Worm (Caenorhabditis elegans) whole organism, L3 larva: ENCODE data around the gene olrn-1.

ENCODE experiments used
- R02D3.7 ChIP-seq: fragments of 150-350 bp; optimal IDR thresholded peaks from 2 replicates; lab custom pipeline; 2014; ENCODE audit warnings: missing biosample characterization, missing genetic modification characterization
- aly-2 ChIP-seq: fragments of 150-350 bp; optimal IDR thresholded peaks from 2 replicates; lab custom pipeline; 2014; ENCODE audit warnings: missing biosample characterization, missing genetic modification characterization
- ama-1 ChIP-seq: fragments of 150-350 bp; optimal IDR thresholded peaks from 2 replicates; lab custom pipeline; 2018
- ceh-16 ChIP-seq: sonication (generic microtip); optimal IDR thresholded peaks from 2 replicates; lab custom pipeline; 2017; ENCODE audit warnings: missing biosample characterization, missing genetic modification characterization
- ceh-28 ChIP-seq: fragments of 150-350 bp; optimal IDR thresholded peaks from 2 replicates; lab custom pipeline; 2014; ENCODE audit warnings: missing biosample characterization, missing genetic modification reagents, missing genetic modification characterization
- ceh-82 ChIP-seq: fragments of 150-350 bp; optimal IDR thresholded peaks from 2 replicates; lab custom pipeline; 2014; ENCODE audit warnings: missing biosample characterization, missing genetic modification characterization
- daf-12 ChIP-seq: fragments of 150-350 bp; optimal IDR thresholded peaks from 2 replicates; lab custom pipeline; 2014; ENCODE audit warnings: missing biosample characterization, missing genetic modification reagents, missing genetic modification characterization
- egl-27 ChIP-seq: sonication (generic microtip); optimal IDR thresholded peaks from 4 replicates; lab custom pipeline; 2017; ENCODE audit warnings: missing biosample characterization, missing genetic modification reagents, missing genetic modification characterization
- egl-5 ChIP-seq: fragments of 150-350 bp; optimal IDR thresholded peaks from 2 replicates; lab custom pipeline; 2017; ENCODE audit warnings: missing biosample characterization, missing genetic modification reagents, missing genetic modification characterization, inconsistent platforms
- elt-1 ChIP-seq: fragments of 150-350 bp; optimal IDR thresholded peaks from 2 replicates; lab custom pipeline; 2014; ENCODE audit warnings: missing biosample characterization, missing genetic modification characterization
- elt-2 ChIP-seq: sonication (generic microtip); optimal IDR thresholded peaks from 2 replicates; lab custom pipeline; 2016; ENCODE audit warnings: missing genetic modification reagents, mild to moderate bottlenecking, missing genetic modification characterization, missing compliant biosample characterization
- elt-3 ChIP-seq, 3 experiments: fragments of 150-350 bp in 1 of 3; sonication (generic microtip) in 2 of 3; optimal IDR thresholded peaks; 2 replicates in 2 of 3; 4 replicates in 1 of 3; lab custom pipeline; 2014 to 2017; ENCODE audit warnings: missing biosample characterization in 3 of 3, missing genetic modification characterization in 3 of 3
- eor-1 ChIP-seq, 2 experiments: fragments of 150-350 bp; optimal IDR thresholded peaks; 2 replicates each; lab custom pipeline; 2014 to 2018; ENCODE audit warnings: missing biosample characterization in 2 of 2, missing genetic modification characterization in 2 of 2
- fkh-10 ChIP-seq: sonication (generic microtip); optimal IDR thresholded peaks from 2 replicates; lab custom pipeline; 2017; ENCODE audit warnings: missing biosample characterization, missing genetic modification reagents, missing genetic modification characterization
- fkh-2 ChIP-seq: fragments of 150-350 bp; optimal IDR thresholded peaks from 2 replicates; lab custom pipeline; 2014; ENCODE audit warnings: missing biosample characterization, missing genetic modification reagents, missing genetic modification characterization
- fos-1 ChIP-seq: fragments of 150-350 bp; optimal IDR thresholded peaks from 2 replicates; lab custom pipeline; 2014; ENCODE audit warnings: missing biosample characterization, missing genetic modification characterization
- hmg-11 ChIP-seq: sonication (generic microtip); optimal IDR thresholded peaks from 2 replicates; lab custom pipeline; 2016; ENCODE audit warnings: missing genetic modification characterization, missing compliant biosample characterization
- jun-1 ChIP-seq: fragments of 150-350 bp; optimal IDR thresholded peaks from 2 replicates; lab custom pipeline; 2014; ENCODE audit warnings: missing biosample characterization, missing genetic modification reagents, missing genetic modification characterization
- lin-15B ChIP-seq: fragments of 150-350 bp; optimal IDR thresholded peaks from 2 replicates; lab custom pipeline; 2014; ENCODE audit warnings: missing biosample characterization, missing genetic modification characterization
- lin-39 ChIP-seq: fragments of 150-350 bp; optimal IDR thresholded peaks from 2 replicates; lab custom pipeline; 2018; ENCODE audit warnings: missing biosample characterization, missing genetic modification reagents, missing genetic modification characterization
- lsy-12 ChIP-seq: sonication (generic microtip); optimal IDR thresholded peaks from 2 replicates; lab custom pipeline; 2016; ENCODE audit warnings: mild to moderate bottlenecking, missing genetic modification characterization, missing compliant biosample characterization
- mdl-1 ChIP-seq: fragments of 150-350 bp; optimal IDR thresholded peaks from 2 replicates; lab custom pipeline; 2014; ENCODE audit warnings: missing biosample characterization, missing genetic modification characterization
- mml-1 ChIP-seq: fragments of 150-350 bp; sonication (generic microtip); optimal IDR thresholded peaks from 3 replicates; lab custom pipeline; 2014; ENCODE audit warnings: missing biosample characterization, missing genetic modification characterization
- nfya-1 ChIP-seq: sonication (generic microtip); optimal IDR thresholded peaks from 2 replicates; lab custom pipeline; 2017; ENCODE audit warnings: missing genetic modification characterization, mild to moderate bottlenecking, missing compliant biosample characterization, antibody characterized with exemption, moderate library complexity; ENCODE audit not compliant: insufficient read depth
- nhr-11 ChIP-seq: fragments of 150-350 bp; optimal IDR thresholded peaks from 2 replicates; lab custom pipeline; 2014; ENCODE audit warnings: missing biosample characterization, missing genetic modification characterization
- nhr-12 ChIP-seq: fragments of 150-350 bp; optimal IDR thresholded peaks from 2 replicates; lab custom pipeline; 2014; ENCODE audit warnings: missing biosample characterization, missing genetic modification characterization
- nhr-23 ChIP-seq: fragments of 150-350 bp; optimal IDR thresholded peaks from 2 replicates; lab custom pipeline; 2014; ENCODE audit warnings: missing biosample characterization, missing genetic modification reagents, missing genetic modification characterization
- nhr-28 ChIP-seq: fragments of 150-350 bp; optimal IDR thresholded peaks from 2 replicates; lab custom pipeline; 2014; ENCODE audit warnings: missing biosample characterization, missing genetic modification characterization
- nhr-43 ChIP-seq: sonication (generic microtip); optimal IDR thresholded peaks from 2 replicates; lab custom pipeline; 2016; ENCODE audit warnings: mild to moderate bottlenecking, missing genetic modification characterization, missing compliant biosample characterization; ENCODE audit not compliant: poor library complexity, severe bottlenecking
- nhr-67 ChIP-seq: fragments of 150-350 bp; optimal IDR thresholded peaks from 2 replicates; lab custom pipeline; 2014; ENCODE audit warnings: missing biosample characterization, missing genetic modification characterization
- nhr-76 ChIP-seq: fragments of 150-350 bp; sonication (generic microtip); optimal IDR thresholded peaks from 5 replicates; lab custom pipeline; 2014; ENCODE audit warnings: missing biosample characterization, missing genetic modification characterization
- nhr-77 ChIP-seq: fragments of 150-350 bp; optimal IDR thresholded peaks from 2 replicates; lab custom pipeline; 2014; ENCODE audit warnings: missing biosample characterization, missing genetic modification characterization
- pha-4 ChIP-seq: fragments of 150-350 bp; optimal IDR thresholded peaks from 2 replicates; lab custom pipeline; 2014; ENCODE audit warnings: missing biosample characterization, missing genetic modification reagents, missing genetic modification characterization
- pqm-1 ChIP-seq: fragments of 150-350 bp; optimal IDR thresholded peaks from 2 replicates; lab custom pipeline; 2017; ENCODE audit warnings: missing biosample characterization, missing genetic modification characterization, inconsistent platforms
- sea-2 ChIP-seq: fragments of 150-350 bp; sonication (generic microtip); optimal IDR thresholded peaks from 4 replicates; lab custom pipeline; 2014; ENCODE audit warnings: missing biosample characterization, missing genetic modification reagents, missing genetic modification characterization
- skn-1 ChIP-seq: fragments of 150-350 bp; optimal IDR thresholded peaks from 2 replicates; lab custom pipeline; 2014; ENCODE audit warnings: missing biosample characterization, missing genetic modification characterization
- snpc-4 ChIP-seq: fragments of 150-350 bp; optimal IDR thresholded peaks from 2 replicates; lab custom pipeline; 2014; ENCODE audit warnings: missing biosample characterization, missing genetic modification characterization
- tbx-2 ChIP-seq: sonication (generic microtip); optimal IDR thresholded peaks from 2 replicates; lab custom pipeline; 2016; ENCODE audit warnings: mild to moderate bottlenecking, missing genetic modification characterization, missing compliant biosample characterization
- unc-39 ChIP-seq: sonication (generic microtip); optimal IDR thresholded peaks from 4 replicates; lab custom pipeline; 2017; ENCODE audit warnings: missing biosample characterization, missing genetic modification characterization
- unc-62 ChIP-seq: fragments of 150-350 bp; sonication (generic microtip); optimal IDR thresholded peaks from 4 replicates; lab custom pipeline; 2014; ENCODE audit warnings: missing biosample characterization, missing genetic modification reagents, missing genetic modification characterization
- zag-1 ChIP-seq: fragments of 150-350 bp; optimal IDR thresholded peaks from 2 replicates; lab custom pipeline; 2014; ENCODE audit warnings: missing biosample characterization, missing genetic modification characterization
- ztf-11 ChIP-seq: fragments of 150-350 bp; optimal IDR thresholded peaks from 2 replicates; lab custom pipeline; 2014; ENCODE audit warnings: missing biosample characterization, missing genetic modification characterization
- ztf-4 ChIP-seq: fragments of 150-350 bp; optimal IDR thresholded peaks from 2 replicates; lab custom pipeline; 2014; ENCODE audit warnings: missing biosample characterization, missing genetic modification characterization

Gene olrn-1

ce11 chrX:15492759-15493158 is 44.7 kb upstream of the olrn-1 start (continued):
- TF ChIP-seq ztf-4 (tag; lab: Kevin White, UChicago) = no peak
- TF ChIP-seq, all 47 proteins: peak for 22

ce11 chrX:15493322-15493721 is 44.1 kb upstream of the olrn-1 start, which contains the start of gene gob-1:
gob-1 (plus strand) TSS chrX:15493602.
- TF ChIP-seq pha-4 (tag; lab: Kevin White, UChicago) = no peak
- no peak for TF ChIP-seq lin-15B (tag; lab: Kevin White, UChicago)
- TF ChIP-seq aly-2 (tag; lab: Kevin White, UChicago) = no peak
- no peak for TF ChIP-seq lin-39 (tag; lab: Kevin White, UChicago)
- TF ChIP-seq skn-1 (tag; lab: Kevin White, UChicago) = no peak
- TF ChIP-seq mdl-1 (tag; lab: Kevin White, UChicago) = no peak
- no peak for TF ChIP-seq nhr-23
- TF ChIP-seq unc-62 (GFP tag; lab: Kevin White, UChicago) = no peak
- no peak for TF ChIP-seq ceh-16 (tag; lab: Kevin White, UChicago)
- TF ChIP-seq ztf-11 (tag; lab: Kevin White, UChicago) = no peak
- no peak for TF ChIP-seq nhr-76 (tag; lab: Kevin White, UChicago)

ce11 chrX:15494154-15494553 is 43.3 kb upstream of the olrn-1 start:
- TF ChIP-seq fos-1 (tag; lab: Kevin White, UChicago) = no peak
- TF ChIP-seq nhr-43 (tag; lab: Kevin White, UChicago) = peak; percentile 30
- TF ChIP-seq mdl-1 (tag; lab: Kevin White, UChicago) = no peak
- TF ChIP-seq elt-2 (tag; lab: Kevin White, UChicago) = peak; percentile 54
- no peak for TF ChIP-seq nfya-1 (tag; lab: Kevin White, UChicago)
- TF ChIP-seq ztf-11 (tag; lab: Kevin White, UChicago) = no peak
- TF ChIP-seq pqm-1 (tag; lab: Kevin White, UChicago) = peak; percentile 53

- TF ChIP-seq jun-1 (tag; lab: Kevin White, UChicago) = no peak
- no peak for TF ChIP-seq unc-39
- TF ChIP-seq fkh-2 = no peak
- no peak for TF ChIP-seq R02D3.7 (tag; lab: Kevin White, UChicago)
- TF ChIP-seq tbx-2 (tag; lab: Kevin White, UChicago) = no peak
- TF ChIP-seq elt-2 (tag; lab: Kevin White, UChicago) = peak; percentile 16
- no peak for TF ChIP-seq nhr-67 (tag; lab: Kevin White, UChicago)
- TF ChIP-seq ceh-82 (tag; lab: Kevin White, UChicago) = no peak
- TF ChIP-seq egl-5 = no peak
- TF ChIP-seq aly-2 (tag; lab: Kevin White, UChicago) = no peak
- no peak for TF ChIP-seq mml-1
- TF ChIP-seq egl-27 = no peak
- TF ChIP-seq eor-1 (tag; optimal IDR thresholded peaks at IDR 0.05; lab: Kevin White, UChicago) = no peak
- TF ChIP-seq lin-39 (tag; lab: Kevin White, UChicago) = peak; percentile 45
- TF ChIP-seq nhr-76 (tag; lab: Kevin White, UChicago) = no peak
- TF ChIP-seq nhr-77 (tag; lab: Kevin White, UChicago) = no peak
- no peak for TF ChIP-seq ceh-16 (tag; lab: Kevin White, UChicago)
- TF ChIP-seq nhr-28 (tag; lab: Kevin White, UChicago) = no peak
- TF ChIP-seq daf-12 = no peak
- TF ChIP-seq mdl-1 (tag; lab: Kevin White, UChicago) = peak; percentile 45
- no peak for TF ChIP-seq snpc-4 (tag; lab: Kevin White, UChicago)
- TF ChIP-seq fos-1 (tag; lab: Kevin White, UChicago) = no peak
- TF ChIP-seq hmg-11 = no peak
- TF ChIP-seq ceh-28 (tag; lab: Kevin White, UChicago) = no peak
- peak; percentile 14 for TF ChIP-seq pha-4 (tag; lab: Kevin White, UChicago)
- TF ChIP-seq nhr-11 (tag; lab: Kevin White, UChicago) = no peak
- TF ChIP-seq pqm-1 (tag; lab: Kevin White, UChicago) = no peak
- TF ChIP-seq lsy-12 (tag; lab: Kevin White, UChicago) = peak; percentile 3
- TF ChIP-seq ama-1 = peak; percentile 48
- peak; percentile 73 for TF ChIP-seq nhr-23
- TF ChIP-seq zag-1 (tag; lab: Kevin White, UChicago) = no peak
- no peak for TF ChIP-seq unc-62 (GFP tag; lab: Kevin White, UChicago)
- TF ChIP-seq ztf-11 (tag; lab: Kevin White, UChicago) = no peak
- TF ChIP-seq skn-1 (tag; lab: Kevin White, UChicago) = no peak
- no peak for TF ChIP-seq sea-2 (GFP tag; lab: Kevin White, UChicago)
- TF ChIP-seq nfya-1 (tag; lab: Kevin White, UChicago) = peak; percentile 36
- TF ChIP-seq elt-3 (tag; optimal IDR thresholded peaks at IDR 0.05; lab: Kevin White, UChicago) = no peak
- TF ChIP-seq nhr-12 (tag; lab: Kevin White, UChicago) = no peak
- no peak for TF ChIP-seq elt-1 (tag; lab: Kevin White, UChicago)
- peak; percentile 47 for TF ChIP-seq nhr-43 (tag; lab: Kevin White, UChicago)
- no peak for TF ChIP-seq fkh-10 (GFP tag; lab: Kevin White, UChicago)
- TF ChIP-seq lin-15B (tag; lab: Kevin White, UChicago) = no peak
- no peak for TF ChIP-seq ztf-4 (tag; lab: Kevin White, UChicago)
Measured at ce11 chrX:15496927-15497605, 40.4 kb upstream of the olrn-1 start, which contains the start of gene suox-1. suox-1 (plus strand) TSS chrX:15497555.
